Worm (Caenorhabditis elegans): ENCODE measurements around the gene Y47D3A.32.

Y47D3A.32 gene

DNA sequence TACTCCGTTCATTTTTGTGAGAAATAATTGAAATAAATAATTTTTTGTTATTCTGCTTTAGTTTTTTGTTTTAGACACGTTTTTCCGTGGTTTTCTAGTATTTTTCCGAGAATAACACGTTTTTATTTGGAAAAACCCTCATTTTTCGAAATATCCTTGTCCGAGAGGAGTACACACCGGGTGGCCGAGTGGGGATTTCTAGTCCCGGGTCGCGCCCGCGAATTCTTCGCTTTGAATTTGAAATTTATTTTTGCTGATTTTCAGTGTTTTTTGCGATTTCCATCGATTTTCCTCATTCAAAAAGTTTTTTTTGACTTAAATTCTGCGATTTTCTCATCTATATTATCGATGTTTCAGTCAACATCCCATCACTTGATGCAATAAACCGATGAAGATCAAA lies 38.4 kb downstream of the Y47D3A.32 start, which contains the start of the genes gly-9, mib-1 and smc-3:
Gene gly-9, minus strand, starts transcription at position 27 of the 400 bp plus-strand sequence.
Gene mib-1, minus strand, starts transcription at position 123 of the 400 bp plus-strand sequence.
Gene smc-3, plus strand, starts transcription at position 351 of the 400 bp plus-strand sequence.
- TF ChIP-seq Y105C5A.15 (GFP tag; IDR thresholded peaks at IDR 0.05) (no peak), mep-1 (tag; optimal IDR thresholded peaks at IDR 0.05) (peak; percentile 43), nhr-11 (tag; optimal IDR thresholded peaks at IDR 0.05) (peak; percentile 27), ama-1 (optimal IDR thresholded peaks at IDR 0.05) (no peak), saeg-2 (GFP tag; IDR thresholded peaks at IDR 0.05) (no peak), spr-1 (tag; optimal IDR thresholded peaks at IDR 0.05) (no peak), unc-130 (GFP tag; optimal IDR thresholded peaks at IDR 0.05) (peak; percentile 94), unc-39 (tag; optimal IDR thresholded peaks at IDR 0.05) (no peak), ztf-11 (tag; optimal IDR thresholded peaks at IDR 0.05) (no peak), pqm-1 (tag; optimal IDR thresholded peaks at IDR 0.05) (no peak), nhr-77 (tag; optimal IDR thresholded peaks at IDR 0.05) (no peak), F49E8.2 (tag; optimal IDR thresholded peaks at IDR 0.05; ENCODE audit: borderline replicate concordance) (no peak), pha-4 (GFP tag; IDR thresholded peaks at IDR 0.05) (no peak), pha-4 (tag; optimal IDR thresholded peaks at IDR 0.05) (no peak), snpc-1.2 (GFP tag; IDR thresholded peaks at IDR 0.05) (no peak), ceh-28 (tag; optimal IDR thresholded peaks at IDR 0.05) (no peak), ZK546.5 (tag; optimal IDR thresholded peaks at IDR 0.05) (no peak), arid-1 (GFP tag; conservative IDR thresholded peaks at IDR 0.05) (no peak), duxl-1 (tag; optimal IDR thresholded peaks at IDR 0.05; ENCODE audit: poor library complexity) (no peak), F10B5.3 (tag; optimal IDR thresholded peaks at IDR 0.05) (no peak), jun-1 (tag; optimal IDR thresholded peaks at IDR 0.05) (no peak), lin-1 (GFP tag; IDR thresholded peaks at IDR 0.05) (no peak), lin-29 (GFP tag; IDR thresholded peaks at IDR 0.05) (no peak), daf-8 (GFP tag; IDR thresholded peaks at IDR 0.05) (no peak), dmd-8 (GFP tag; IDR thresholded peaks at IDR 0.05) (no peak), madf-5 (GFP tag; IDR thresholded peaks at IDR 0.05) (no peak), ceh-20 (GFP tag; IDR thresholded peaks at IDR 0.05) (no peak), nhr-102 (tag; optimal IDR thresholded peaks at IDR 0.05) (no peak), Y48G9A.11 (GFP tag; IDR thresholded peaks at IDR 0.05) (peak; percentile 43; the same call in 1 of the 2 replicates), set-16 (GFP tag; IDR thresholded peaks at IDR 0.05) (no peak), dpl-1 (GFP tag; optimal IDR thresholded peaks at IDR 0.05) (peak; percentile 91), daf-19 (GFP tag; conservative IDR thresholded peaks at IDR 0.05) (no peak), ceh-82 (tag; optimal IDR thresholded peaks at IDR 0.05) (no peak), spr-3 (GFP tag; optimal IDR thresholded peaks at IDR 0.05) (no peak), lin-15B (tag; optimal IDR thresholded peaks at IDR 0.05) (no peak), fos-1 (tag; optimal IDR thresholded peaks at IDR 0.05) (no peak), zag-1 (tag; optimal IDR thresholded peaks at IDR 0.05) (no peak), nhr-25 (tag; optimal IDR thresholded peaks at IDR 0.05; ENCODE audit: borderline replicate concordance, insufficient read depth) (no peak), zip-2 (tag; optimal IDR thresholded peaks at IDR 0.05) (no peak), nhr-42 (GFP tag; IDR thresholded peaks at IDR 0.05) (no peak), sdz-12 (GFP tag; optimal IDR thresholded peaks at IDR 0.05) (no peak), ceh-62 (tag; optimal IDR thresholded peaks at IDR 0.05) (no peak), nhr-76 (tag; optimal IDR thresholded peaks at IDR 0.05) (no peak), F44E2.7 (GFP tag; IDR thresholded peaks at IDR 0.05) (no peak), aly-2 (tag; optimal IDR thresholded peaks at IDR 0.05) (no peak), aha-1 (tag) (peak; percentile 96), snpc-4 (tag; optimal IDR thresholded peaks at IDR 0.05) (no peak), egl-43 (GFP tag; IDR thresholded peaks at IDR 0.05) (no peak), ces-1 (GFP tag; optimal IDR thresholded peaks at IDR 0.05) (no peak), skn-1 (tag; optimal IDR thresholded peaks at IDR 0.05) (no peak), attf-4 (tag; optimal IDR thresholded peaks at IDR 0.05) (no peak), nhr-41 (GFP tag; IDR thresholded peaks at IDR 0.05) (no peak), nhr-48 (tag; optimal IDR thresholded peaks at IDR 0.05) (no peak), ztf-7 (tag; optimal IDR thresholded peaks at IDR 0.05) (no peak), vab-7 (GFP tag; IDR thresholded peaks at IDR 0.05) (no peak)

All from whole organism, L4 larva.